Fruit fly (Drosophila melanogaster) whole organism, wandering third instar larva: Measurements from ENCODE around the gene CG32302.

ENCODE experiments used
- CG9705 ChIP-seq: fragments of 200-800 bp; sonication (Bioruptor generic); optimal IDR thresholded peaks from 2 replicates; lab custom pipeline; 2018; ENCODE audit warnings: missing biosample characterization, mild to moderate bottlenecking, missing genetic modification characterization
- Myc ChIP-seq: fragments of >200 bp; optimal IDR thresholded peaks from 2 replicates; lab custom pipeline; 2017
- Sp1 ChIP-seq: fragments of 200-800 bp; sonication (Bioruptor generic); optimal IDR thresholded peaks from 3 replicates; lab custom pipeline; 2019; ENCODE audit warnings: missing biosample characterization, mild to moderate bottlenecking, missing genetic modification characterization, moderate library complexity
- h ChIP-seq: fragments of 200-800 bp; sonication (Bioruptor generic); optimal IDR thresholded peaks from 3 replicates; lab custom pipeline; 2016; ENCODE audit warnings: missing biosample characterization, mild to moderate bottlenecking, missing genetic modification characterization
- sage ChIP-seq: fragments of 200-800 bp; sonication (Bioruptor generic); optimal IDR thresholded peaks from 2 replicates; lab custom pipeline; 2016; ENCODE audit warnings: missing biosample characterization, mild to moderate bottlenecking, missing genetic modification characterization
- sv ChIP-seq: fragments of 200-800 bp; sonication (Bioruptor generic); optimal IDR thresholded peaks from 3 replicates; lab custom pipeline; 2016; ENCODE audit warnings: missing biosample characterization, missing genetic modification characterization
- usp ChIP-seq: fragments of >200 bp; optimal IDR thresholded peaks from 2 replicates; lab custom pipeline; 2017; ENCODE audit warnings: missing biosample characterization, missing genetic modification characterization

DNA sequence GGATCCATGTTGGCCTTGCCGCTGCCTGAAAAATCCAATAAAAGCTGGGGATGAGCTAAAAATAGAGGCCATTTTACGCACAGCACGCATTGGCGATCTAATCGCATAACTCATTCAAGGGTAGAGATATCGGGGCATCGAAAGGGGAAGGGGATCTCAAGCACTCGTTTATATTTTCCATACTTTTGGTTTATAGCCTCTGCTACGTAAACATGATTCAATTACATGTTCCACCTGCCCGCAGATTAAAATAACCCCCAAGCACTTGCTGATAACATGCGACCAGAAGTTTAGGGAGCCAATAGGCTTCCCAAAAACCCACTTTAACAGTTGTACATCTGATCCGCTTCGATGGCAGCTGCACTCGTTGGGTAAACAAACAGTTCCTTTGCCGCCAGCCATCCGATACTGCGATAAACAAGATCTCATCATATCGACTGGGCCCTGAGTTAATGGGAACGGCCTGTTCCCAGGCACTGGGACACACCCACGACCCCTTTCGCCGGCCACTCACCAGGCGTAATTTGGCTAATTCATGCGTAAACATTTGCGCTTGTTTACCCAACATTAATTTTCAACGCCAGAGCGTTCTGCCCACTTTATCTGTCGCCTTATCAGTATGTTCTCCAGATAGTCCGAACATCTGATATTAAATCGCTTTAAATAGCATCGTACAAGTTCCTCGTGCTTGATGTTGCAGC is 14.5 kb upstream of the CG32302 start:
- TF ChIP-seq h (GFP tag; lab: Kevin White, UChicago) (no peak), sage (GFP tag; lab: Kevin White, UChicago) (no peak), sv (GFP tag; lab: Kevin White, UChicago) (no peak), Sp1 (GFP tag; lab: Kevin White, UChicago) (no peak), usp (no peak), CG9705 (GFP tag; lab: Kevin White, UChicago) (no peak), Myc (lab: Kevin White, UChicago) (no peak)
